Fruit fly (Drosophila melanogaster) whole organism, embryonic: ENCODE results near the gene Hr38.

Experiments
- CG11723 ChIP-seq: fragments of 200-800 bp; sonication (Bioruptor generic); optimal IDR thresholded peaks from 2 replicates; lab custom pipeline; 2017; ENCODE audit warnings: missing biosample characterization, mild to moderate bottlenecking, missing genetic modification characterization
- CG12219 ChIP-seq: fragments of 200-800 bp; sonication (Bioruptor generic); optimal IDR thresholded peaks from 3 replicates; lab custom pipeline; 2018; ENCODE audit warnings: missing biosample characterization, mild to moderate bottlenecking, missing genetic modification characterization
- CG12236 ChIP-seq: fragments of 200-800 bp; sonication (Bioruptor generic); optimal IDR thresholded peaks from 2 replicates; lab custom pipeline; 2016; ENCODE audit warnings: missing biosample characterization, missing genetic modification characterization
- CG12299 ChIP-seq: fragments of 200-800 bp; sonication (Bioruptor generic); optimal IDR thresholded peaks from 2 replicates; lab custom pipeline; 2018; ENCODE audit warnings: missing biosample characterization, mild to moderate bottlenecking, missing genetic modification characterization
- CG13296 ChIP-seq: fragments of 200-800 bp; sonication (Bioruptor generic); optimal IDR thresholded peaks from 3 replicates; lab custom pipeline; 2018; ENCODE audit warnings: missing biosample characterization, mild to moderate bottlenecking, missing genetic modification characterization
- CG15269 ChIP-seq: fragments of 200-800 bp; sonication (Bioruptor generic); optimal IDR thresholded peaks from 2 replicates; lab custom pipeline; 2018; ENCODE audit warnings: missing biosample characterization, mild to moderate bottlenecking, missing genetic modification characterization, moderate library complexity
- CG16779 ChIP-seq: fragments of 200-800 bp; sonication (Bioruptor generic); IDR thresholded peaks from 2 replicates; pipeline ENCODE4 v1.3.6; 2022; ENCODE audit warnings: missing biosample characterization, missing genetic modification characterization
- CG17186 ChIP-seq: fragments of 200-800 bp; sonication (Bioruptor generic); optimal IDR thresholded peaks from 3 replicates; lab custom pipeline; 2017; ENCODE audit warnings: missing biosample characterization, missing genetic modification reagents, missing genetic modification characterization
- CG2712 ChIP-seq: fragments of 200-800 bp; optimal IDR thresholded peaks from 3 replicates; lab custom pipeline; 2019; ENCODE audit warnings: missing biosample characterization, mild to moderate bottlenecking, missing genetic modification characterization, moderate library complexity
- CG32767 ChIP-seq: fragments of 200-800 bp; sonication (Bioruptor generic); IDR thresholded peaks from 2 replicates; pipeline ENCODE4 v1.3.6; 2022; ENCODE audit warnings: missing biosample characterization, missing genetic modification characterization
- CG32772 ChIP-seq: fragments of 200-800 bp; sonication (Bioruptor generic); IDR thresholded peaks from 2 replicates; pipeline ENCODE4 v1.3.6; 2022; ENCODE audit warnings: missing biosample characterization, missing genetic modification characterization
- CG34376 ChIP-seq: fragments of 200-800 bp; sonication (Bioruptor generic); optimal IDR thresholded peaks from 2 replicates; lab custom pipeline; 2018; ENCODE audit warnings: missing biosample characterization, mild to moderate bottlenecking, missing genetic modification characterization
- CG4617 ChIP-seq: fragments of 200-800 bp; sonication (Bioruptor generic); optimal IDR thresholded peaks from 3 replicates; lab custom pipeline; 2016; ENCODE audit warnings: missing biosample characterization, missing genetic modification characterization, borderline replicate concordance
- CG5245 ChIP-seq: fragments of 200-800 bp; sonication (Bioruptor generic); optimal IDR thresholded peaks from 3 replicates; lab custom pipeline; 2016; ENCODE audit warnings: missing biosample characterization, missing genetic modification characterization
- CG6175 ChIP-seq: fragments of 200-800 bp; sonication (Bioruptor generic); IDR thresholded peaks from 3 replicates; pipeline ENCODE4 v1.3.6; 2022; ENCODE audit warnings: missing biosample characterization, missing genetic modification characterization
- CG6654 ChIP-seq: fragments of 200-800 bp; sonication (Bioruptor generic); optimal IDR thresholded peaks from 2 replicates; lab custom pipeline; 2017; ENCODE audit warnings: missing biosample characterization, mild to moderate bottlenecking, missing genetic modification characterization
- CG7745 ChIP-seq: fragments of 200-800 bp; sonication (Bioruptor generic); optimal IDR thresholded peaks from 2 replicates; lab custom pipeline; 2018; ENCODE audit warnings: missing biosample characterization, mild to moderate bottlenecking, missing genetic modification characterization, moderate library complexity
- CG7786 ChIP-seq: fragments of 200-800 bp; sonication (Bioruptor generic); optimal IDR thresholded peaks from 2 replicates; lab custom pipeline; 2016; ENCODE audit warnings: missing biosample characterization, missing genetic modification characterization
- CG9797 ChIP-seq: fragments of 200-800 bp; sonication (Bioruptor generic); optimal IDR thresholded peaks from 3 replicates; lab custom pipeline; 2018; ENCODE audit warnings: missing biosample characterization, mild to moderate bottlenecking, missing genetic modification characterization
- CHES-1-like ChIP-seq: fragments of 200-800 bp; sonication (Bioruptor generic); optimal IDR thresholded peaks from 2 replicates; lab custom pipeline; 2016; ENCODE audit warnings: missing biosample characterization, missing genetic modification characterization
- CkIIα-i1 ChIP-seq: fragments of 200-800 bp; sonication (Bioruptor generic); IDR thresholded peaks from 2 replicates; pipeline ENCODE4 v1.3.6; 2022; ENCODE audit warnings: missing biosample characterization, missing genetic modification characterization
- Deaf1 ChIP-seq: fragments of 200-800 bp; optimal IDR thresholded peaks from 3 replicates; lab custom pipeline; 2019; ENCODE audit warnings: missing biosample characterization, mild to moderate bottlenecking, missing genetic modification characterization, moderate library complexity
- Fer2 ChIP-seq: fragments of 200-800 bp; sonication (Bioruptor generic); optimal IDR thresholded peaks from 2 replicates; lab custom pipeline; 2018; ENCODE audit warnings: missing biosample characterization, mild to moderate bottlenecking, missing genetic modification characterization, moderate library complexity
- Lpt ChIP-seq: fragments of >200 bp; optimal IDR thresholded peaks from 2 replicates; lab custom pipeline; 2018; ENCODE audit warnings: missing biosample characterization, missing genetic modification characterization
- NK7.1 ChIP-seq: fragments of 200-800 bp; sonication (Bioruptor generic); optimal IDR thresholded peaks from 3 replicates; lab custom pipeline; 2016; ENCODE audit warnings: missing biosample characterization, missing genetic modification characterization
- Oaz ChIP-seq: fragments of 200-800 bp; sonication (Bioruptor generic); IDR thresholded peaks from 2 replicates; pipeline ENCODE4 v1.3.6; 2022; ENCODE audit warnings: missing biosample characterization, missing genetic modification characterization
- Spps ChIP-seq: fragments of 200-800 bp; sonication (Bioruptor generic); optimal IDR thresholded peaks from 2 replicates; lab custom pipeline; 2018; ENCODE audit warnings: missing biosample characterization, mild to moderate bottlenecking, missing genetic modification characterization
- Trl ChIP-seq, 3 experiments: fragments of >200 bp in 2 of 3; fragments of 200-800 bp in 1 of 3; sonication (Bioruptor generic) in 1 of 3; optimal IDR thresholded peaks; 2 replicates in 1 of 3; 3 replicates in 2 of 3; lab custom pipeline; 2016 to 2017; ENCODE audit warnings: missing biosample characterization in 1 of 3, missing genetic modification characterization in 1 of 3
- ac ChIP-seq: fragments of 200-800 bp; sonication (Bioruptor generic); optimal IDR thresholded peaks from 3 replicates; lab custom pipeline; 2017; ENCODE audit warnings: missing biosample characterization, mild to moderate bottlenecking, missing genetic modification characterization
- cad ChIP-seq: fragments of >200 bp; optimal IDR thresholded peaks from 2 replicates; lab custom pipeline; 2017; ENCODE audit warnings: missing biosample characterization, missing genetic modification characterization
- dimm ChIP-seq: fragments of 200-800 bp; sonication (Bioruptor generic); IDR thresholded peaks from 2 replicates; pipeline ENCODE4 v1.3.6; 2022; ENCODE audit warnings: missing biosample characterization, missing genetic modification characterization
- en ChIP-seq: fragments of 200-800 bp; sonication (Bioruptor generic); optimal IDR thresholded peaks from 2 replicates; lab custom pipeline; 2016; ENCODE audit warnings: missing biosample characterization, missing genetic modification characterization
- exex ChIP-seq: fragments of 200-800 bp; sonication (Bioruptor generic); optimal IDR thresholded peaks from 4 replicates; lab custom pipeline; 2018; ENCODE audit warnings: missing biosample characterization, mild to moderate bottlenecking, missing genetic modification characterization, moderate library complexity
- eyg ChIP-seq: fragments of 200-800 bp; sonication (Bioruptor generic); optimal IDR thresholded peaks from 3 replicates; lab custom pipeline; 2016; ENCODE audit warnings: missing biosample characterization, missing genetic modification characterization
- fu2 ChIP-seq: fragments of 200-800 bp; sonication (Bioruptor generic); optimal IDR thresholded peaks from 2 replicates; lab custom pipeline; 2016; ENCODE audit warnings: missing biosample characterization, missing genetic modification characterization
- gsb ChIP-seq: fragments of 200-800 bp; sonication (Bioruptor generic); IDR thresholded peaks from 2 replicates; pipeline ENCODE4 v1.3.6; 2022; ENCODE audit warnings: missing biosample characterization, missing genetic modification characterization
- ham ChIP-seq: fragments of 200-800 bp; sonication (Bioruptor generic); IDR thresholded peaks from 2 replicates; pipeline ENCODE4 v1.3.6; 2022; ENCODE audit warnings: missing biosample characterization, missing genetic modification characterization
- hbn ChIP-seq: fragments of 200-800 bp; sonication (Bioruptor generic); IDR thresholded peaks from 2 replicates; pipeline ENCODE4 v1.3.6; 2022; ENCODE audit warnings: missing biosample characterization, missing genetic modification characterization; ENCODE audit not compliant: partially characterized antibody
- mirr ChIP-seq: fragments of 200-800 bp; sonication (Bioruptor generic); optimal IDR thresholded peaks from 3 replicates; lab custom pipeline; 2018; ENCODE audit warnings: missing biosample characterization, mild to moderate bottlenecking, missing genetic modification characterization
- nerfin-2 ChIP-seq: fragments of 200-800 bp; sonication (Bioruptor generic); IDR thresholded peaks from 2 replicates; pipeline ENCODE4 v1.3.6; 2022; ENCODE audit warnings: missing biosample characterization, missing genetic modification characterization; ENCODE audit not compliant: partially characterized antibody
- peb ChIP-seq: fragments of 200-800 bp; sonication (Bioruptor generic); IDR thresholded peaks from 2 replicates; pipeline ENCODE4 v1.3.6; 2022; ENCODE audit warnings: missing biosample characterization, missing genetic modification characterization
- pros ChIP-seq: fragments of 200-800 bp; sonication (Bioruptor generic); optimal IDR thresholded peaks from 3 replicates; lab custom pipeline; 2019; ENCODE audit warnings: missing biosample characterization, mild to moderate bottlenecking, missing genetic modification characterization, moderate library complexity
- pum ChIP-seq: fragments of 200-800 bp; sonication (Bioruptor generic); optimal IDR thresholded peaks from 2 replicates; lab custom pipeline; 2016; ENCODE audit warnings: missing biosample characterization, missing genetic modification characterization
- seq ChIP-seq: fragments of 200-800 bp; sonication (Bioruptor generic); IDR thresholded peaks from 2 replicates; pipeline ENCODE4 v1.3.6; 2022; ENCODE audit warnings: missing biosample characterization, missing genetic modification characterization
- sob ChIP-seq: fragments of 200-800 bp; sonication (Bioruptor generic); IDR thresholded peaks from 2 replicates; pipeline ENCODE4 v1.3.6; 2022; ENCODE audit warnings: missing biosample characterization, missing genetic modification characterization
- sqz ChIP-seq: fragments of 200-800 bp; sonication (Bioruptor generic); optimal IDR thresholded peaks from 3 replicates; lab custom pipeline; 2018; ENCODE audit warnings: missing biosample characterization, mild to moderate bottlenecking, missing genetic modification characterization
- ssp ChIP-seq: fragments of 200-800 bp; sonication (Bioruptor generic); IDR thresholded peaks from 2 replicates; pipeline ENCODE4 v1.3.6; 2022; ENCODE audit warnings: missing biosample characterization, missing genetic modification characterization
- tap ChIP-seq: fragments of 200-800 bp; optimal IDR thresholded peaks from 3 replicates; lab custom pipeline; 2019; ENCODE audit warnings: missing biosample characterization, mild to moderate bottlenecking, missing genetic modification characterization, moderate library complexity
- unc-4 ChIP-seq: fragments of 200-800 bp; sonication (Bioruptor generic); IDR thresholded peaks from 2 replicates; pipeline ENCODE4 v1.3.6; 2022; ENCODE audit warnings: missing biosample characterization, missing genetic modification characterization; ENCODE audit not compliant: partially characterized antibody
- vfl ChIP-seq: fragments of 200-800 bp; sonication (Bioruptor generic); optimal IDR thresholded peaks from 2 replicates; lab custom pipeline; 2016; ENCODE audit warnings: missing biosample characterization, missing genetic modification characterization
- wdn ChIP-seq: fragments of 200-800 bp; sonication (Bioruptor generic); IDR thresholded peaks from 2 replicates; pipeline ENCODE4 v1.3.6; 2022; ENCODE audit warnings: missing biosample characterization, missing genetic modification characterization
- z ChIP-seq: fragments of 200-800 bp; sonication (Bioruptor generic); IDR thresholded peaks from 3 replicates; pipeline ENCODE4 v1.3.6; 2022; ENCODE audit warnings: missing biosample characterization, missing genetic modification characterization

The Hr38 gene

DNA sequence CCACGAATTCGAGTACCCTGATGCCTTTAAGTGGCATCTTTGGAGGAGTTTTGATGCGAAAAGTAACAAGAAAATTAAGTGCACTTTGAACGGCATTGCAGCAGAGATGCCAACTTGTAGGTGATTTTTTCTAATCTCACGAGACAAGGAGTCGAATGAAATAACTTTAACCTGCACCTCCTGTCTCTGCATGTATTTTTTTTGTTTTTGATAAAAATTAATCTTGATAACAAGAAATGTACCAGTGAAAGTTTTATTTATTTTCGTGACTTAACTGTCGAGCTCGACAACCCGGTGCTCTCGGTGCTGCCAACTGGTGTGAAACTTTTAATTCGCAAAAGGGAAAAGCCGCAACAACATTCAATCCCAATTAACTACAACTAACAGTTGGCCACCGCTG, 37.8 kb upstream of the Hr38 start, which contains the start of the genes Amacr and Ns4 (continued):
- no peak for TF ChIP-seq tap
- no peak for TF ChIP-seq CG2712 (tag; lab: Kevin White, UChicago)
- TF ChIP-seq gsb (GFP tag; lab: Robert Waterston, UW), result no peak
- no peak for TF ChIP-seq CG12219 (GFP tag; lab: Kevin White, UChicago)
- TF ChIP-seq seq (GFP tag; lab: Robert Waterston, UW), result no peak
- TF ChIP-seq CG12236 (GFP tag; lab: Kevin White, UChicago), result no peak
- no peak for TF ChIP-seq Deaf1
- TF ChIP-seq ham (GFP tag; lab: Robert Waterston, UW), result no peak
- TF ChIP-seq CHES-1-like, result peak; percentile 70
- TF ChIP-seq dimm (GFP tag; lab: Robert Waterston, UW), result no peak
- no peak for TF ChIP-seq Fer2 (tag; lab: Kevin White, UChicago)
- TF ChIP-seq CG7745 (tag; lab: Kevin White, UChicago), result no peak
- TF ChIP-seq CG16779 (GFP tag; lab: Robert Waterston, UW), result no peak
- no peak for TF ChIP-seq CG32767 (GFP tag; lab: Robert Waterston, UW)
- no peak for TF ChIP-seq CkIIα-i1 (GFP tag; lab: Robert Waterston, UW)
- no peak for TF ChIP-seq CG12299
- no peak for TF ChIP-seq en (GFP tag; lab: Kevin White, UChicago)
- TF ChIP-seq mirr, result no peak
- TF ChIP-seq z, result no peak
- TF ChIP-seq CG15269 (tag; lab: Kevin White, UChicago), result no peak
- TF ChIP-seq ssp, result peak; percentile 29; the same call in 1 of the 2 replicates
- peak; percentile 70 for TF ChIP-seq CG7786 (GFP tag; lab: Kevin White, UChicago)
- no peak for TF ChIP-seq CG9797 (GFP tag; lab: Kevin White, UChicago)
- TF ChIP-seq pros, result no peak
- TF ChIP-seq wdn (GFP tag; lab: Robert Waterston, UW), result 0 out of 2 replicates have a peak, but pooled peaks have one; percentile 23
- TF ChIP-seq CG34376 (GFP tag; lab: Kevin White, UChicago), result peak; percentile 18
- TF ChIP-seq vfl (GFP tag; lab: Kevin White, UChicago), result peak; percentile 55
- no peak for TF ChIP-seq hbn (GFP tag; lab: Robert Waterston, UW)
- TF ChIP-seq cad, result no peak
- peak; percentile 72 for TF ChIP-seq sob
- TF ChIP-seq pum (GFP tag; lab: Kevin White, UChicago), result peak; percentile 53
- peak; percentile 78 for TF ChIP-seq CG4617 (GFP tag; lab: Kevin White, UChicago)
- no peak for TF ChIP-seq Spps (tag; lab: Kevin White, UChicago)
- TF ChIP-seq CG32772 (GFP tag; lab: Robert Waterston, UW), result no peak
- TF ChIP-seq ac (GFP tag; lab: Kevin White, UChicago), result no peak
- TF ChIP-seq fu2 (GFP tag; lab: Kevin White, UChicago), result peak; percentile 65
- peak; percentile 14 for TF ChIP-seq CG17186 (GFP tag; lab: Kevin White, UChicago)
- no peak for TF ChIP-seq CG11723 (GFP tag; lab: Kevin White, UChicago)
- no peak for TF ChIP-seq sqz (GFP tag; lab: Kevin White, UChicago)
- TF ChIP-seq CG6654 (GFP tag; lab: Kevin White, UChicago), result no peak
- TF ChIP-seq CG5245 (GFP tag; lab: Kevin White, UChicago), result peak; percentile 11
- TF ChIP-seq exex (tag; lab: Kevin White, UChicago), result no peak
- no peak for TF ChIP-seq eyg (GFP tag; lab: Kevin White, UChicago)
- TF ChIP-seq Lpt (GFP tag; lab: Kevin White, UChicago), result no peak
- no peak for TF ChIP-seq peb (GFP tag; lab: Robert Waterston, UW)
- TF ChIP-seq NK7.1 (GFP tag; lab: Kevin White, UChicago), result peak; percentile 26
- no peak for TF ChIP-seq Trl (optimal IDR thresholded peaks at IDR 0.05; lab: Kevin White, UChicago)
- peak; percentile 36 for TF ChIP-seq Trl (GFP tag; optimal IDR thresholded peaks at IDR 0.05; lab: Kevin White, UChicago)
- 0 out of 2 replicates have a peak, but pooled peaks have one; percentile 22 for TF ChIP-seq unc-4
- no peak for TF ChIP-seq CG13296 (GFP tag; lab: Kevin White, UChicago)
- TF ChIP-seq CG6175 (GFP tag; lab: Robert Waterston, UW), result no peak
- no peak for TF ChIP-seq nerfin-2 (GFP tag; lab: Robert Waterston, UW)
- TF ChIP-seq Oaz (GFP tag; lab: Robert Waterston, UW), result peak; percentile 46; the same call in 1 of the 2 replicates
